Worm (Caenorhabditis elegans): Measurements from ENCODE around the gene C35D6.4.

The C35D6.4 gene

ce11 chrIV:16332585-16332984, 18.2 kb upstream of the C35D6.4 start, which contains the start of gene srz-71:
srz-71 (plus strand) TSS chrIV:16332885.
- TF ChIP-seq unc-62 (GFP tag; optimal IDR thresholded peaks at IDR 0.05), result no peak
- TF ChIP-seq blmp-1 (tag; optimal IDR thresholded peaks at IDR 0.05; ENCODE audit: insufficient read depth), result no peak
- no peak for TF ChIP-seq sma-9 (GFP tag; optimal IDR thresholded peaks at IDR 0.05)
- TF ChIP-seq sma-9 (tag; optimal IDR thresholded peaks at IDR 0.05), result no peak
- TF ChIP-seq ztf-11 (tag; optimal IDR thresholded peaks at IDR 0.05), result no peak
- no peak for TF ChIP-seq fos-1 (tag; optimal IDR thresholded peaks at IDR 0.05)
- no peak for TF ChIP-seq nhr-6 (tag; optimal IDR thresholded peaks at IDR 0.05)
- no peak for TF ChIP-seq sem-4 (tag; optimal IDR thresholded peaks at IDR 0.05)
- TF ChIP-seq skn-1 (tag; optimal IDR thresholded peaks at IDR 0.05), result no peak
- no peak for TF ChIP-seq ama-1 (optimal IDR thresholded peaks at IDR 0.05)
- TF ChIP-seq ztf-4 (tag; optimal IDR thresholded peaks at IDR 0.05), result no peak

- TF ChIP-seq lin-13 (GFP tag; optimal IDR thresholded peaks at IDR 0.05), result no peak
Measured at ce11 chrIV:16333121-16333520, 17.7 kb upstream of the C35D6.4 start.

- TF ChIP-seq nhr-10 (tag; optimal IDR thresholded peaks at IDR 0.05) (no peak), lin-11 (tag; optimal IDR thresholded peaks at IDR 0.05) (no peak), dmd-4 (tag; optimal IDR thresholded peaks at IDR 0.05) (no peak)
Measured at ce11 chrIV:16335037-16335436, 15.8 kb upstream of the C35D6.4 start, which contains the start of gene srz-38. srz-38 (plus strand) TSS chrIV:16335337.

- TF ChIP-seq lin-13 (GFP tag; optimal IDR thresholded peaks at IDR 0.05) (no peak), skn-1 (tag; optimal IDR thresholded peaks at IDR 0.05) (no peak)
Measured at ce11 chrIV:16336721-16337120, 14.1 kb upstream of the C35D6.4 start, which contains the start of gene C35D6.13. C35D6.13 (plus strand) TSS chrIV:16337021.

- no peak for TF ChIP-seq unc-39 (tag; optimal IDR thresholded peaks at IDR 0.05)
Measured at ce11 chrIV:16346514-16346913, 4.3 kb upstream of the C35D6.4 start, which contains the start of gene C35D6.3. C35D6.3 (plus strand) TSS chrIV:16346814.

ce11 chrIV:16364581-16364980, 13.8 kb downstream of the C35D6.4 start:
- TF ChIP-seq mdl-1 (tag; optimal IDR thresholded peaks at IDR 0.05) (no peak), ztf-1 (GFP tag; conservative IDR thresholded peaks at IDR 0.05) (no peak), R02D3.7 (tag; optimal IDR thresholded peaks at IDR 0.05) (no peak)

ce11 chrIV:16370592-16370991, 19.8 kb downstream of the C35D6.4 start:
- TF ChIP-seq gmeb-1 (tag; optimal IDR thresholded peaks at IDR 0.05) (no peak), blmp-1 (tag; optimal IDR thresholded peaks at IDR 0.05; ENCODE audit: insufficient read depth) (no peak), nhr-11 (tag; optimal IDR thresholded peaks at IDR 0.05) (no peak), ztf-11 (tag; optimal IDR thresholded peaks at IDR 0.05) (no peak), fos-1 (tag; optimal IDR thresholded peaks at IDR 0.05) (no peak), nhr-25 (tag; optimal IDR thresholded peaks at IDR 0.05) (no peak), nhr-10 (tag; optimal IDR thresholded peaks at IDR 0.05) (no peak), unc-62 (GFP tag; optimal IDR thresholded peaks at IDR 0.05) (no peak), crh-2 (tag; optimal IDR thresholded peaks at IDR 0.05) (no peak), egl-27 (tag; optimal IDR thresholded peaks at IDR 0.05) (no peak), aly-2 (tag; optimal IDR thresholded peaks at IDR 0.05) (no peak), unc-55 (GFP tag; optimal IDR thresholded peaks at IDR 0.05) (no peak), F13H6.1 (tag; optimal IDR thresholded peaks at IDR 0.05) (no peak), ztf-4 (tag; optimal IDR thresholded peaks at IDR 0.05) (no peak), nhr-12 (tag; optimal IDR thresholded peaks at IDR 0.05) (no peak), ceh-82 (tag; optimal IDR thresholded peaks at IDR 0.05) (no peak), nhr-129 (tag; optimal IDR thresholded peaks at IDR 0.05) (no peak), ceh-16 (tag; optimal IDR thresholded peaks at IDR 0.05) (no peak), lsy-2 (tag; optimal IDR thresholded peaks at IDR 0.05) (no peak)
